Worm (Caenorhabditis elegans) whole organism, early embryonic: Measurements from ENCODE around the gene rpc-2.

Experiments used
- aly-1 ChIP-seq: sonication (generic microtip); optimal IDR thresholded peaks from 2 replicates; lab custom pipeline; 2016; ENCODE audit warnings: missing genetic modification characterization, missing compliant biosample characterization
- ama-1 ChIP-seq: fragments of 150-350 bp; optimal IDR thresholded peaks from 2 replicates; lab custom pipeline; 2014
- ceh-36 ChIP-seq: sonication (generic microtip); optimal IDR thresholded peaks from 2 replicates; lab custom pipeline; 2016; ENCODE audit warnings: missing genetic modification characterization, inconsistent platforms, missing compliant biosample characterization
- flt-1 ChIP-seq: fragments of 200-800 bp; sonication (Bioruptor generic); IDR thresholded peaks from 2 replicates; pipeline ENCODE4 v1.3.6; 2022; ENCODE audit warnings: missing genetic modification characterization, missing compliant biosample characterization
- hnd-1 ChIP-seq: sonication (generic microtip); optimal IDR thresholded peaks from 2 replicates; lab custom pipeline; 2016; ENCODE audit warnings: missing genetic modification characterization, missing compliant biosample characterization
- sea-1 ChIP-seq: fragments of 200-800 bp; sonication (Bioruptor generic); conservative IDR thresholded peaks from 2 replicates; pipeline ENCODE4 v1.3.6; 2022; ENCODE audit warnings: missing genetic modification characterization, missing compliant biosample characterization
- tbx-11 ChIP-seq: fragments of 200-800 bp; sonication (Bioruptor generic); IDR thresholded peaks from 2 replicates; pipeline ENCODE4 v1.3.6; 2022; ENCODE audit warnings: missing genetic modification characterization, missing compliant biosample characterization
- tbx-37 ChIP-seq: fragments of 200-800 bp; sonication (Bioruptor generic); conservative IDR thresholded peaks from 2 replicates; pipeline ENCODE4 v1.3.6; 2022; ENCODE audit warnings: missing genetic modification reagents, missing genetic modification characterization, missing compliant biosample characterization
- tra-4 ChIP-seq: sonication (generic microtip); optimal IDR thresholded peaks from 2 replicates; lab custom pipeline; 2017; ENCODE audit warnings: missing genetic modification characterization, missing compliant biosample characterization

ce11 chrIII:5582766-5583165, 25.6 kb downstream of the rpc-2 start, which contains the start of the genes F56D2.8 and uev-2:
- TF ChIP-seq aly-1 (tag; lab: Kevin White, UChicago) (no peak), flt-1 (GFP tag; lab: Robert Waterston, UW) (no peak), tra-4 (tag; lab: Kevin White, UChicago) (no peak), ceh-36 (tag; lab: Kevin White, UChicago) (no peak), ama-1 (no peak), tbx-37 (GFP tag; lab: Robert Waterston, UW) (no peak), hnd-1 (tag; lab: Kevin White, UChicago) (no peak), sea-1 (GFP tag; lab: Robert Waterston, UW) (no peak), tbx-11 (GFP tag; lab: Robert Waterston, UW) (no peak)
